Worm (Caenorhabditis elegans): ENCODE data around the gene T01G5.8.

The T01G5.8 gene

DNA sequence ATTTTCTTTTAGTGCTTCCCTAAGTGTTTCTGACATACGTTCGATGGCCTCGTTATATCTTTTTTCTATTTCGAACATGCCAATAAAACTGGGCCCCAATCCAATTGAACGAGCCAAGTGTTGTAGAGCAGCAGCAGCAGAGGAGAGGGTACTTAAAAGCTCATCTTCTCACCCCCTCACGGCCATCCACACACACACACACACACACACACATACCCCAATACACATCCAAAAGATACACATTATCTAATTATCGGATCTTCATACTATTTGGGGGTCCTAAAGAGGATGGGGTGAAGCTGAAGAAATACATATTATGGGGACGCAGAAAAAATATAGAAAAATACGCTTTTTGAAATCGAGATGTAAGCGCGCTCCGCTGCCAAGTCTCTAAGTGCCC, 43.3 kb upstream of the T01G5.8 start:
- TF ChIP-seq nhr-21 (tag; optimal IDR thresholded peaks at IDR 0.05) (no peak), nhr-11 (tag; optimal IDR thresholded peaks at IDR 0.05) (no peak), elt-1 (tag; optimal IDR thresholded peaks at IDR 0.05) (no peak), blmp-1 (tag; optimal IDR thresholded peaks at IDR 0.05; ENCODE audit: insufficient read depth) (no peak), egl-27 (tag; optimal IDR thresholded peaks at IDR 0.05) (no peak), ceh-82 (tag; optimal IDR thresholded peaks at IDR 0.05) (no peak), dmd-4 (tag; optimal IDR thresholded peaks at IDR 0.05) (no peak), nhr-23 (tag; optimal IDR thresholded peaks at IDR 0.05) (no peak), elt-3 (tag; optimal IDR thresholded peaks at IDR 0.05) (no peak), aly-2 (tag; optimal IDR thresholded peaks at IDR 0.05) (no peak), ztf-4 (tag; optimal IDR thresholded peaks at IDR 0.05) (no peak), sma-3 (GFP tag; optimal IDR thresholded peaks at IDR 0.05) (no peak), sma-9 (GFP tag; optimal IDR thresholded peaks at IDR 0.05) (no peak), sma-9 (tag; optimal IDR thresholded peaks at IDR 0.05) (no peak), unc-55 (GFP tag; optimal IDR thresholded peaks at IDR 0.05) (no peak)

DNA sequence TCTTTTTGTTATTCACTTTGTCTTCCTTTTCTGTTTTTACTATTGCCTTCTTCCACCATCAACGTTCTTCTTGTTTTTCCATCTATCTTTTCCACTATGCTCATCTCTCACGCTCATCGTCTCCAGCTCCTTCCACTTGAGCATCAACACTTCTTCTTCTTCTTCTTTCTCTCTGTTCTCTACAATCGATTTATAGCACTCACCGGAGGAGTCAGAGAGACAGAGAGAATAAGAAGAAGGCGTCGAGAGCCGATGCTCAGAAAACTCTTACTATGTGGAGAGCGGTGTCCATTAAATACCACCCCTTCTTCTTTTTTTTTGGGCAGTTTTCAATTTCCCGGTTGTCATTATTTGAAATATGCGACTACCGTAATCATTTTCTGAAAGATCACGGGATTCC, 41.2 kb upstream of the T01G5.8 start:
- no peak for TF ChIP-seq fos-1 (tag; optimal IDR thresholded peaks at IDR 0.05)
- no peak for TF ChIP-seq lin-13 (GFP tag; optimal IDR thresholded peaks at IDR 0.05)
- no peak for TF ChIP-seq mbf-1 (tag; optimal IDR thresholded peaks at IDR 0.05)
- TF ChIP-seq nhr-25 (tag; optimal IDR thresholded peaks at IDR 0.05): no peak
- TF ChIP-seq nhr-12 (tag; optimal IDR thresholded peaks at IDR 0.05): no peak
- no peak for TF ChIP-seq ZK546.5 (tag; optimal IDR thresholded peaks at IDR 0.05)
- TF ChIP-seq C34F6.9 (tag; optimal IDR thresholded peaks at IDR 0.05): peak; percentile 62
- no peak for TF ChIP-seq lin-11 (tag; optimal IDR thresholded peaks at IDR 0.05)
- TF ChIP-seq nhr-237 (tag; optimal IDR thresholded peaks at IDR 0.05): no peak
- TF ChIP-seq sma-3 (GFP tag; optimal IDR thresholded peaks at IDR 0.05): no peak
- no peak for TF ChIP-seq peb-1 (tag; optimal IDR thresholded peaks at IDR 0.05)
- TF ChIP-seq sma-9 (GFP tag; optimal IDR thresholded peaks at IDR 0.05): peak; percentile 39
- no peak for TF ChIP-seq sma-9 (tag; optimal IDR thresholded peaks at IDR 0.05)
- peak; percentile 52 for TF ChIP-seq nhr-129 (tag; optimal IDR thresholded peaks at IDR 0.05)
- no peak for TF ChIP-seq ceh-16 (tag; optimal IDR thresholded peaks at IDR 0.05)
- TF ChIP-seq alr-1 (tag; optimal IDR thresholded peaks at IDR 0.05): no peak
- TF ChIP-seq mab-5 (tag; optimal IDR thresholded peaks at IDR 0.05): peak; percentile 11
- peak; percentile 45 for TF ChIP-seq zag-1 (tag; optimal IDR thresholded peaks at IDR 0.05)
- TF ChIP-seq nhr-21 (tag; optimal IDR thresholded peaks at IDR 0.05): no peak
- no peak for TF ChIP-seq R02D3.7 (tag; optimal IDR thresholded peaks at IDR 0.05)
- peak; percentile 32 for TF ChIP-seq crh-2 (tag; optimal IDR thresholded peaks at IDR 0.05)
- no peak for TF ChIP-seq elt-1 (tag; optimal IDR thresholded peaks at IDR 0.05)
- TF ChIP-seq unc-55 (GFP tag; optimal IDR thresholded peaks at IDR 0.05): peak; percentile 82
- peak in 1 of 2 experiments; percentile 35 for TF ChIP-seq lsy-2 (tag; optimal IDR thresholded peaks at IDR 0.05)

DNA sequence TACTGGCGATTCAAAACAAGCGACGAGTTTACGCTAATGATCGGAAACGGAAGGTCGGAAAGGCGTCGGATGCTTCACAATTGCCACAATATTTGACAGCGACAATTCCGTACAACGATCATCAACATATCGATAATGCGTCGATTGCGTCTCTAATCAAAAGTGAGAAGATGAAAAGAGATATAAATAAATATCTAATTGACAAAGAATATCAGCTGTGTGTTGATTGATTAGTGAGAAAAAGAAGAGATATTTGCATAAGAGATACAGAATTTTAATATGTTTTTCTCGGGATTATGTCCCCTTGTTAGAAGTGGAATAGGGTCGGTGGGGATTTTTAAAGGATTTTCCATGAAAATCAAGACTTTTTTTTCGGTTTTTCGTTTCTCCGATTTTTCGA, 37.5 kb upstream of the T01G5.8 start:
- no peak for TF ChIP-seq skn-1 (tag; optimal IDR thresholded peaks at IDR 0.05)
- no peak for TF ChIP-seq dmd-4 (tag; optimal IDR thresholded peaks at IDR 0.05)
- TF ChIP-seq blmp-1 (tag; optimal IDR thresholded peaks at IDR 0.05; ENCODE audit: insufficient read depth): no peak
- no peak for TF ChIP-seq mbf-1 (tag; optimal IDR thresholded peaks at IDR 0.05)

DNA sequence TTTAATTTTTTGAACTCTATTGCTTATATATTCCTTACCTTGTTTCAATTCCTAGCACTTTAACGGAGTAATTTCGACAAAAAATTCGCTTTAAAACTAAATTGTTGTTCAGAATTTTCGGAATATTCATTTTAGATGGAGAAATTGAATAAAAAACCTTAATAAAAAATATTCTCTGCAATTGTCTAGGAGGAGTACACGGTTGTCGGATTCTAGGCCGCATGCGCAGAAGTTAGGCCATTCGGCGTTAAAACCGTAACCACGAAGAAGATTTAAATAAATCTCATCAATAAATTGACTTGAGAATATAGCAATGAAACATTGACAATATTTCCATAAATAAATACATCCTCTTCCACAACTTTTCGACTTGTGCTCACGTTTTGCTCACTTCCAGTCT, 33.8 kb upstream of the T01G5.8 start, which contains the start of the genes C01G10.10 and C01G10.9:
TSS of gene C01G10.10 (minus strand) at position 151 of the 400 bp plus-strand sequence.
TSS of gene C01G10.9 (plus strand) at position 240 of the 400 bp plus-strand sequence.
- TF ChIP-seq mab-5 (tag; optimal IDR thresholded peaks at IDR 0.05): no peak
- peak; percentile 64 for TF ChIP-seq C34F6.9 (tag; optimal IDR thresholded peaks at IDR 0.05)
- no peak for TF ChIP-seq peb-1 (tag; optimal IDR thresholded peaks at IDR 0.05)
- TF ChIP-seq sma-3 (GFP tag; optimal IDR thresholded peaks at IDR 0.05): peak; percentile 68
- no peak for TF ChIP-seq aly-2 (tag; optimal IDR thresholded peaks at IDR 0.05)
- TF ChIP-seq lin-13 (GFP tag; optimal IDR thresholded peaks at IDR 0.05): peak; percentile 51
- no peak for TF ChIP-seq ztf-1 (GFP tag; conservative IDR thresholded peaks at IDR 0.05)
- no peak for TF ChIP-seq skn-1 (tag; optimal IDR thresholded peaks at IDR 0.05)
- no peak for TF ChIP-seq ama-1 (optimal IDR thresholded peaks at IDR 0.05)
- no peak for TF ChIP-seq ztf-4 (tag; optimal IDR thresholded peaks at IDR 0.05)
- no peak for TF ChIP-seq nhr-21 (tag; optimal IDR thresholded peaks at IDR 0.05)
- TF ChIP-seq lin-11 (tag; optimal IDR thresholded peaks at IDR 0.05): no peak
- no peak for TF ChIP-seq nhr-129 (tag; optimal IDR thresholded peaks at IDR 0.05)
- peak; percentile 13 to 75 for TF ChIP-seq lsy-2 (tag; optimal IDR thresholded peaks at IDR 0.05)
- TF ChIP-seq sma-9 (GFP tag; optimal IDR thresholded peaks at IDR 0.05): peak; percentile 82
- no peak for TF ChIP-seq sma-9 (tag; optimal IDR thresholded peaks at IDR 0.05)
- no peak for TF ChIP-seq ZK546.5 (tag; optimal IDR thresholded peaks at IDR 0.05)
- peak; percentile 9 for TF ChIP-seq fos-1 (tag; optimal IDR thresholded peaks at IDR 0.05)
- TF ChIP-seq mdl-1 (tag; optimal IDR thresholded peaks at IDR 0.05): no peak
- TF ChIP-seq gmeb-1 (tag; optimal IDR thresholded peaks at IDR 0.05): peak; percentile 47
- TF ChIP-seq F13H6.1 (tag; optimal IDR thresholded peaks at IDR 0.05): peak; percentile 73
- no peak for TF ChIP-seq mbf-1 (tag; optimal IDR thresholded peaks at IDR 0.05)
- TF ChIP-seq zag-1 (tag; optimal IDR thresholded peaks at IDR 0.05): no peak
- TF ChIP-seq nhr-25 (tag; optimal IDR thresholded peaks at IDR 0.05): peak; percentile 46
- no peak for TF ChIP-seq nhr-10 (tag; optimal IDR thresholded peaks at IDR 0.05)
- no peak for TF ChIP-seq ztf-11 (tag; optimal IDR thresholded peaks at IDR 0.05)
- TF ChIP-seq snpc-4 (tag; optimal IDR thresholded peaks at IDR 0.05): peak; percentile 50
- no peak for TF ChIP-seq Y55F3AM.14 (GFP tag; optimal IDR thresholded peaks at IDR 0.05)
- TF ChIP-seq sem-4 (tag; optimal IDR thresholded peaks at IDR 0.05): peak; percentile 41
- peak; percentile 45 for TF ChIP-seq crh-2 (tag; optimal IDR thresholded peaks at IDR 0.05)
- no peak for TF ChIP-seq nhr-77 (tag; optimal IDR thresholded peaks at IDR 0.05)
- TF ChIP-seq R02D3.7 (tag; optimal IDR thresholded peaks at IDR 0.05): no peak
- peak; percentile 47 for TF ChIP-seq unc-55 (GFP tag; optimal IDR thresholded peaks at IDR 0.05)
- TF ChIP-seq ceh-16 (tag; optimal IDR thresholded peaks at IDR 0.05): peak; percentile 13
- no peak for TF ChIP-seq nhr-11 (tag; optimal IDR thresholded peaks at IDR 0.05)
- TF ChIP-seq ceh-82 (tag; optimal IDR thresholded peaks at IDR 0.05): no peak

Measured in whole organism, L2 larva.